Worm (Caenorhabditis elegans): ENCODE measurements around the gene npr-28.

ce11 chrX:8326394-8326793 lies 24.5 kb downstream of the npr-28 start, which contains the start of gene R09F10.8:
- TF ChIP-seq mep-1 (tag; optimal IDR thresholded peaks at IDR 0.05) (no peak), elt-3 (tag; optimal IDR thresholded peaks at IDR 0.05) (no peak)
